Worm (Caenorhabditis elegans): Measurements from ENCODE around the gene C03B1.4.

DNA sequence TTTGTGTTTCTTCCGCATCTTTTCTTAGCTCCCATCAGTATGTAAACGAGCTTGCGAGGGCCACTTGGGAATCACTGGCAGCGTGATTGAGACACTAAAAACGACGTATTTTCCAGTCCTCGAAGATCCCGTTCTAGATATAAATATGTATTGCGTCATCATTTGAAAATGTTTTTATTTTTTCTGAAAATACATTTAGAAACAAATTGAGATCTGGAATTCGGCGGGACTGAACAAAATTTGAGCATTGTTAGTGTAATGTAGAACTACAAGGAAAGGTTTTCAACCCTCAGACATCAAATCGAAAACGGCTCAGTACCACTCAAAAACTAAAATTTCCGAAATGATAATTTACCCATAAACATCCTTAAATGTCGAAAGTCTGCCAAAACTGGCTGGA is 49.3 kb downstream of the C03B1.4 start:
- TF ChIP-seq ref-2 (tag; optimal IDR thresholded peaks at IDR 0.05) = no peak
- TF ChIP-seq hlh-30 (tag; optimal IDR thresholded peaks at IDR 0.05; ENCODE audit: insufficient read depth) = no peak
- TF ChIP-seq hlh-15 (tag; optimal IDR thresholded peaks at IDR 0.05) = no peak
- TF ChIP-seq unc-3 (GFP tag; conservative IDR thresholded peaks at IDR 0.05) = no peak
- TF ChIP-seq unc-3 (tag; optimal IDR thresholded peaks at IDR 0.05) = no peak
- no peak for TF ChIP-seq lin-11 (tag; optimal IDR thresholded peaks at IDR 0.05)
- no peak for TF ChIP-seq ama-1 (optimal IDR thresholded peaks at IDR 0.05)
- no peak for TF ChIP-seq eyg-1 (tag; optimal IDR thresholded peaks at IDR 0.05)
- TF ChIP-seq sox-2 (GFP tag; IDR thresholded peaks at IDR 0.05) = no peak
- no peak for TF ChIP-seq ets-4 (tag; optimal IDR thresholded peaks at IDR 0.05)
- no peak for TF ChIP-seq pros-1 (tag; optimal IDR thresholded peaks at IDR 0.05)
